Fruit fly (Drosophila melanogaster): ENCODE results near the gene Mst27D.

Gene Mst27D

DNA sequence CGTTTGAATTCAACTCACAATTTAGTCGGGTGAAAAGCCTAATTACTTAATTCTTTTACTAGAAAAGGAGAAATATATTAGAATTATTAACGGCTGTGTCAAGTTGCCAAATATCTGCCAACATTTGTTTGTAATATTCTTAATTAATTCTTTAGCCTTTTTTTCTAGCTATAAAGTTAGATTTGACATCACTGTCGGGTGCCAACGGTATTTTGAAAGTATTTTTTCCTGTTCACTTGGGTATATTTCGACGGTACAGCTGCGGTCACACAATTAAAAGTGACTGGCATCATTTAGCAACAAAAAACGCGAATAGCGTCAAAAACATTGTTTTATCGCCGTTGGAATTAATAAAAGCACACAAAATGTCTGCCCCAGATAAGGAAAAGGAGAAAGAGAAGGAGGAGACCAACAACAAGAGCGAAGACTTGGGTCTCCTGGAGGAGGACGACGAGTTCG, 3.1 kb upstream of the Mst27D start, which contains the start of gene Sem1 (continued):
- TF ChIP-seq Atf3 (GFP tag; optimal IDR thresholded peaks at IDR 0.05) (no peak), CG16779 (GFP tag; IDR thresholded peaks at IDR 0.05) (no peak), az2 (GFP tag; optimal IDR thresholded peaks at IDR 0.05) (no peak), CG10147 (GFP tag; optimal IDR thresholded peaks at IDR 0.05) (no peak), CG2199 (GFP tag; IDR thresholded peaks at IDR 0.05) (no peak), Fer3 (tag; optimal IDR thresholded peaks at IDR 0.05) (no peak), Doc2 (GFP tag; IDR thresholded peaks at IDR 0.05) (no peak), CG18764 (GFP tag; optimal IDR thresholded peaks at IDR 0.05) (no peak), CG9727 (GFP tag; optimal IDR thresholded peaks at IDR 0.05) (no peak), Spps (tag; optimal IDR thresholded peaks at IDR 0.05) (no peak), exex (tag; optimal IDR thresholded peaks at IDR 0.05) (no peak), CG31365 (tag; optimal IDR thresholded peaks at IDR 0.05) (no peak), CG17612 (GFP tag; IDR thresholded peaks at IDR 0.05) (no peak), CG18599 (GFP tag; optimal IDR thresholded peaks at IDR 0.05) (no peak), Hr51 (GFP tag; optimal IDR thresholded peaks at IDR 0.05) (no peak), CG6272 (GFP tag; IDR thresholded peaks at IDR 0.05) (no peak), CG14667 (GFP tag; IDR thresholded peaks at IDR 0.05) (no peak), CG1602 (GFP tag; optimal IDR thresholded peaks at IDR 0.05) (no peak), CG18619 (GFP tag; optimal IDR thresholded peaks at IDR 0.05) (no peak), CG3065 (GFP tag; optimal IDR thresholded peaks at IDR 0.05) (no peak), en (GFP tag; optimal IDR thresholded peaks at IDR 0.05) (no peak), Ets97D (GFP tag; optimal IDR thresholded peaks at IDR 0.05) (no peak), Hand (GFP tag; optimal IDR thresholded peaks at IDR 0.05) (no peak), Oli (tag; optimal IDR thresholded peaks at IDR 0.05) (no peak), Mad (GFP tag; optimal IDR thresholded peaks at IDR 0.05) (no peak), lmd (GFP tag; IDR thresholded peaks at IDR 0.05) (no peak), tna (GFP tag; IDR thresholded peaks at IDR 0.05; ENCODE audit: partially characterized antibody) (no peak), seq (GFP tag; IDR thresholded peaks at IDR 0.05) (no peak), Jarid2 (GFP tag; optimal IDR thresholded peaks at IDR 0.05) (no peak), CTCF (GFP tag; optimal IDR thresholded peaks at IDR 0.05) (no peak), CG8924 (tag; optimal IDR thresholded peaks at IDR 0.05) (peak; percentile 12), ato (GFP tag; IDR thresholded peaks at IDR 0.05; ENCODE audit: partially characterized antibody) (no peak), Side (GFP tag; optimal IDR thresholded peaks at IDR 0.05) (no peak), CG4707 (GFP tag; optimal IDR thresholded peaks at IDR 0.05) (no peak), gsb-n (tag; optimal IDR thresholded peaks at IDR 0.05) (no peak), ttk (GFP tag; IDR thresholded peaks at IDR 0.05) (no peak), br (optimal IDR thresholded peaks at IDR 0.05) (no peak), E2f2 (GFP tag; IDR thresholded peaks at IDR 0.05) (peak; percentile 36; the same call in 1 of the 2 replicates), dimm (GFP tag; IDR thresholded peaks at IDR 0.05) (no peak), CG1647 (GFP tag; optimal IDR thresholded peaks at IDR 0.05) (no peak), z (GFP tag; IDR thresholded peaks at IDR 0.05) (no peak), ac (GFP tag; optimal IDR thresholded peaks at IDR 0.05) (no peak), CG12299 (tag; optimal IDR thresholded peaks at IDR 0.05) (no peak), fu2 (GFP tag; optimal IDR thresholded peaks at IDR 0.05) (no peak), CG14014 (GFP tag; IDR thresholded peaks at IDR 0.05) (no peak), CG7839 (tag; optimal IDR thresholded peaks at IDR 0.05) (no peak), bcd (GFP tag; optimal IDR thresholded peaks at IDR 0.05) (no peak), CG13296 (GFP tag; optimal IDR thresholded peaks at IDR 0.05) (no peak), CG14710 (tag; optimal IDR thresholded peaks at IDR 0.05) (peak; percentile 50), CG11085 (GFP tag; IDR thresholded peaks at IDR 0.05) (no peak), CG8478 (optimal IDR thresholded peaks at IDR 0.05) (no peak), Six4 (GFP tag; optimal IDR thresholded peaks at IDR 0.05) (no peak), MESR4 (GFP tag; optimal IDR thresholded peaks at IDR 0.05) (peak; percentile 52), da (GFP tag; optimal IDR thresholded peaks at IDR 0.05) (no peak)

All from whole organism, embryonic.